Fruit fly (Drosophila melanogaster): ENCODE data around the gene ph-p.

dm6 chrX:2145690-2146470 lies 7.7 kb upstream of the ph-p start:
- TF ChIP-seq CG10348 (GFP tag; IDR thresholded peaks at IDR 0.05) (no peak), CG8159 (tag; optimal IDR thresholded peaks at IDR 0.05) (peak; percentile 52), rn (GFP tag; IDR thresholded peaks at IDR 0.05) (no peak), CG17806 (tag; optimal IDR thresholded peaks at IDR 0.05) (peak; percentile 46), EcR (GFP tag; optimal IDR thresholded peaks at IDR 0.05) (peak; percentile 8), CG13204 (GFP tag; optimal IDR thresholded peaks at IDR 0.05) (no peak), CG15710 (tag; optimal IDR thresholded peaks at IDR 0.05) (peak; percentile 52), gl (tag; optimal IDR thresholded peaks at IDR 0.05) (no peak), CG14655 (GFP tag; optimal IDR thresholded peaks at IDR 0.05) (peak; percentile 60), CG32121 (GFP tag; IDR thresholded peaks at IDR 0.05) (peak; percentile 52), Snoo (tag; optimal IDR thresholded peaks at IDR 0.05) (peak; percentile 25)

Measured in whole organism, pupa.